Worm (Caenorhabditis elegans): ENCODE results near the gene Y42A5A.3.

- TF ChIP-seq mep-1 (tag; optimal IDR thresholded peaks at IDR 0.05): no peak
- TF ChIP-seq cnd-1 (tag; optimal IDR thresholded peaks at IDR 0.05): no peak
- TF ChIP-seq nhr-76 (tag; optimal IDR thresholded peaks at IDR 0.05): no peak
- TF ChIP-seq snpc-4 (tag; optimal IDR thresholded peaks at IDR 0.05): no peak
- no peak for TF ChIP-seq nhr-2 (tag; optimal IDR thresholded peaks at IDR 0.05)
- no peak for TF ChIP-seq mab-5 (tag; optimal IDR thresholded peaks at IDR 0.05)
- TF ChIP-seq blmp-1 (tag; optimal IDR thresholded peaks at IDR 0.05): no peak
- TF ChIP-seq lin-13 (tag; optimal IDR thresholded peaks at IDR 0.05): no peak
- no peak for TF ChIP-seq ces-1 (GFP tag; optimal IDR thresholded peaks at IDR 0.05)
- no peak for TF ChIP-seq pha-4 (tag; optimal IDR thresholded peaks at IDR 0.05)
- no peak for TF ChIP-seq nhr-28 (tag; optimal IDR thresholded peaks at IDR 0.05)
Observed at ce11 chrV:11133516-11133915, 37.7 kb upstream of the Y42A5A.3 start.
